Worm (Caenorhabditis elegans): Measurements from ENCODE around the gene C05D11.1.

The C05D11.1 gene

DNA sequence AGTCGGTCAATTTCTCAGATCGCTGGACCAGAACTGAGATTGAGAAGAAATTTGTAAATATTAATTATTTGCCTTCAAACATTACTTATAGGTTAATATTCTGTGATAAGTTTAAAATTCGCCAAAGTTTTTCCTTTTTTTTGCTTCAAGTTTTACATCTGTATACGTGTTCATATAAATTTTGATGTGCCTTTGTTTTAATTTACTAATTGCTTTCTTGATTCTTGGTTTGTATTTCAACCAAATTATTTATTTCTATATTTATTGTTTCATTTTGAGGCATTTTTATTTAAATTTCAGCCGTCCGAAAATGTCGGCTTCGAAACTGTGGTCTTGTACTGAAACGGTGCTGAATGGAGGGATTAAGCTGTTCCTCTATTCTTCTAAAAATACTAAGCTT lies at the start of gene C05D11.1:
C05D11.1 (plus strand) TSS at position 301 of the 400 bp plus-strand sequence.
- TF ChIP-seq madf-8 (GFP tag; conservative IDR thresholded peaks at IDR 0.05): no peak
- no peak for TF ChIP-seq ztf-22 (GFP tag; optimal IDR thresholded peaks at IDR 0.05)
- no peak for TF ChIP-seq ZK185.1 (tag; optimal IDR thresholded peaks at IDR 0.05; ENCODE audit: poor library complexity, severe bottlenecking)
- no peak for TF ChIP-seq K12H6.12 (tag; optimal IDR thresholded peaks at IDR 0.05)
- TF ChIP-seq aptf-3 (GFP tag; IDR thresholded peaks at IDR 0.05): no peak

DNA sequence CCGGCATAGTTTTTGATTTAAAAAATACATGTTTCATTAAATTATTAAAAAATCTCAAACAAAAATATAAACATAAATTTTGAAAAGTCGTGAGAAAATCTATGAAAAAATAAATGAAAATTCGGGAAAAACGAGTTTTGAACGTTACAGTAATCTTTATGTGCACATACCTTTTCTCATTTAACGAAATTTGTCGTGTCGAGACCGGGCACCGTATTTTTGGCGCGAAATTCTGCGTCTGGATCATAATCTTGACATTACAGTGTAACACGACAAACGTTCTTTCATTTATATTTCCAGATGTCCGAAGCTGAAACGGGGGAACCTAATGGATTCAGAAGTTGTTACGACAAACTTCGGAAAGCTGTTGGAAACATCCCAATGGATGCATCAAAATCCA lies 46.9 kb upstream of the C05D11.1 start, which contains the start of gene C16A3.2:
C16A3.2 (plus strand) TSS at position 301 of the 400 bp plus-strand sequence.
- TF ChIP-seq lsl-1 (GFP tag; optimal IDR thresholded peaks at IDR 0.05) (peak; percentile 0), rcor-1 (GFP tag; IDR thresholded peaks at IDR 0.05) (no peak), atf-7 (tag; optimal IDR thresholded peaks at IDR 0.05) (no peak), tlf-1 (GFP tag; optimal IDR thresholded peaks at IDR 0.05) (no peak), madf-3 (GFP tag; IDR thresholded peaks at IDR 0.05) (no peak), F10E7.11 (tag; optimal IDR thresholded peaks at IDR 0.05) (no peak)

DNA sequence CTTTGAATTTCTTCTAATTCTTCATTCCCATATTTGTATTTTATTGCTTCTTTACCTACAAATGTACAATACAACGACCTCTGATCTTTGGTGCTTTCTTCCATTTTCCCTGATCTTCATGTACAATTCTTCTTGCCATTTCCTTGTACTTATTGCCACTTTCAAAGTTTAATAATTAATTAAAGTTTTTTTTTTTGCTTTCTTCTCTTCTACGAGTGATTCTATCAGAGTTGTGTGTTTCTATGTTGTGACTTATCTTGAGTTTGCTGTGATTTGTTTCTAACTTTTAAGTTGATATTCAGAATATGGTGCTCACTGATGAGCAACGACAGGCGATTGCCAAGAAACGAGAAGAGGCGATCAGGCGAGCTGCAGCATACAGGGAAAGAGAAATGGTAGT lies 45.8 kb upstream of the C05D11.1 start, which contains the start of gene smrc-1:
smrc-1 (plus strand) TSS at position 301 of the 400 bp plus-strand sequence.
- TF ChIP-seq ceh-40 (GFP tag; IDR thresholded peaks at IDR 0.05) (no peak), attf-3 (GFP tag; conservative IDR thresholded peaks at IDR 0.05) (no peak), F52B5.7 (tag; optimal IDR thresholded peaks at IDR 0.05) (no peak), repo-1 (tag; optimal IDR thresholded peaks at IDR 0.05) (no peak), rcor-1 (GFP tag; IDR thresholded peaks at IDR 0.05) (no peak), egl-44 (GFP tag; IDR thresholded peaks at IDR 0.05) (no peak), fkh-3 (tag; optimal IDR thresholded peaks at IDR 0.05) (no peak), F55B11.4 (tag; optimal IDR thresholded peaks at IDR 0.05; ENCODE audit: borderline replicate concordance, insufficient read depth) (no peak), D2030.7 (GFP tag; IDR thresholded peaks at IDR 0.05) (no peak), ceh-91 (GFP tag; IDR thresholded peaks at IDR 0.05) (no peak), akir-1 (GFP tag; optimal IDR thresholded peaks at IDR 0.05) (no peak), snpc-4 (GFP tag; optimal IDR thresholded peaks at IDR 0.05) (no peak), snpc-4 (tag; optimal IDR thresholded peaks at IDR 0.05) (no peak), lsl-1 (GFP tag; optimal IDR thresholded peaks at IDR 0.05) (no peak), die-1 (tag; optimal IDR thresholded peaks at IDR 0.05) (no peak), xnd-1 (tag; optimal IDR thresholded peaks at IDR 0.05) (no peak), mel-28 (tag; optimal IDR thresholded peaks at IDR 0.05; ENCODE audit: borderline replicate concordance) (no peak), Y53G8AR.9 (GFP tag; conservative IDR thresholded peaks at IDR 0.05) (no peak), hlh-12 (tag; optimal IDR thresholded peaks at IDR 0.05) (no peak)

DNA sequence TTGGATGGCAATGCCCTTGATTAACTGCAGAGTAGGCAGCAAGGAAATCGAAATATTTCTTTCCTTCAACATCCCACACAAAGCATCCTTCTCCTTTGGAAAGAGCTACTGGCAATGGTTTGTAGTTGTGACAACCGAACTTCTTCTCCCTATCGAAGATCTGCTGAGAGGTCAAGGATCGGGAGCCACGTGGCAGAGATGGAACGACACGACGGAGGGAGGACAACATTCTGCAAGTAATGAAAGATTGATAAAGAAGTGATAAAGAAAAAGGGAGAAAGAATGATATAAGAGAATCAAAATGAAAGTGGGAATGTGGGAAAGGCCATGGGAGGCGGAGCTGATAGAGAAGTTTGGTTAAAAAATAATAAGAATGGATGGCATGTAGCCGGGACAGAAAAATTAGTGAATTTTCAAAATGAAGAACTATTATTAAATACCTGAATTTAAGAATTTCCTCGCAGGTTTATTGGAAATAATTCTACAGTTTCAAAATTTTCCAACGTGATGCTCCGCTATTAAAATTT lies 40.6 kb upstream of the C05D11.1 start, which contains the start of gene oatr-1:
oatr-1 (minus strand) TSS at position 477 of the 527 bp plus-strand sequence.
- TF ChIP-seq F57A8.1 (GFP tag; optimal IDR thresholded peaks at IDR 0.05) (no peak), ama-1 (optimal IDR thresholded peaks at IDR 0.05) (peak; percentile 10), ama-1 (GFP tag; optimal IDR thresholded peaks at IDR 0.05) (no peak), mcd-1 (GFP tag; IDR thresholded peaks at IDR 0.05) (no peak), sdz-38 (tag; optimal IDR thresholded peaks at IDR 0.05) (no peak), zfh-2 (GFP tag; conservative IDR thresholded peaks at IDR 0.05) (no peak)

Data from whole organism, young adult.